Worm (Caenorhabditis elegans): ENCODE measurements around the gene Y57G7A.5.
A peak's percentile ranks its signal among the peaks of the same experiment; 100 is the strongest.

Y57G7A.5 gene

DNA sequence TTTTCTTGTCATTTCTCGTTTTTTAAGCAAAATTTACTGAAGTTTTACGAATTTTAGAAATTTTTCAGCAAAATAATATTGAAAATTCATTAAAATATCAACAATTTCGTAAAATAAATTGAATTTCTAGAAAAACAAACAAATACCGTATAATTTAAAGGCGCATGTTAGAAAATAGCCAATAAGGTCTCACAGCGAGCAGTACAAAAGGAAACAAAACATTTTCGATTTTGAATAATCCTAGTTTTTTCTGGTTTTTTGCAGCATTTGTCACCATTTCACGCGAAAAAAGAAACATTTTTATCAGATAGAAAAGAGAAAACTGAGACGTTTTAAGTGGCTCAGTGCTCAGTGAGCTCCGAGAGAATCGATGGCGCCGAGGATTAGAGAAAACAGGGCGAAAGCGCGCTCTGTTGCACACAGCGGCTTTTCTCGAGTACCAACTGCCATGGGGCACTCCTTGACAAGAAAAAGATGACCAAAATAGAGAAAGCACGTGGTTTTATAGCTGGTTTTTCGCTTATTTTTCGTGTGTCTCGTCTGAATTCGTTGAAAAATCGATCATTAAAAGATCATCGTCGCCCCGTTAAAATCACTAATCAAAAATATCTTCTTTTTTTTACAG lies 34.7 kb upstream of the Y57G7A.5 start, which contains the start of the genes alh-6 and fcho-1 (continued):
- no peak for TF ChIP-seq nhr-179 (tag; optimal IDR thresholded peaks at IDR 0.05)
- no peak for TF ChIP-seq nhr-90 (tag; optimal IDR thresholded peaks at IDR 0.05)
- no peak for TF ChIP-seq ztf-3 (GFP tag; optimal IDR thresholded peaks at IDR 0.05)
- no peak for TF ChIP-seq snpc-1.3 (tag; optimal IDR thresholded peaks at IDR 0.05; ENCODE audit: insufficient read depth)
- TF ChIP-seq madf-6 (GFP tag; IDR thresholded peaks at IDR 0.05) = peak; percentile 74
- TF ChIP-seq F55B11.4 (tag; optimal IDR thresholded peaks at IDR 0.05; ENCODE audit: borderline replicate concordance, insufficient read depth) = no peak
- no peak for TF ChIP-seq bed-2 (GFP tag; IDR thresholded peaks at IDR 0.05)
- no peak for TF ChIP-seq F37B4.10 (GFP tag; IDR thresholded peaks at IDR 0.05)
- peak; percentile 25 for TF ChIP-seq F49E8.2 (tag; optimal IDR thresholded peaks at IDR 0.05; ENCODE audit: insufficient read depth)
- no peak for TF ChIP-seq hmg-20 (GFP tag; IDR thresholded peaks at IDR 0.05)
- no peak for TF ChIP-seq gei-17 (GFP tag; optimal IDR thresholded peaks at IDR 0.05)
- no peak for TF ChIP-seq nhr-120 (GFP tag; IDR thresholded peaks at IDR 0.05)
- TF ChIP-seq lin-54 (GFP tag; optimal IDR thresholded peaks at IDR 0.05) = peak; percentile 36
- no peak for TF ChIP-seq hlh-12 (tag; optimal IDR thresholded peaks at IDR 0.05)
- TF ChIP-seq nhr-27 (tag; optimal IDR thresholded peaks at IDR 0.05) = no peak
- TF ChIP-seq chd-7 (tag; optimal IDR thresholded peaks at IDR 0.05) = no peak
- peak; percentile 46 for TF ChIP-seq D2030.7 (GFP tag; IDR thresholded peaks at IDR 0.05)
- no peak for TF ChIP-seq hrde-1 (tag; optimal IDR thresholded peaks at IDR 0.05; ENCODE audit: borderline replicate concordance)
- no peak for TF ChIP-seq tlf-1 (GFP tag; optimal IDR thresholded peaks at IDR 0.05)
- TF ChIP-seq ZK185.1 (tag; optimal IDR thresholded peaks at IDR 0.05; ENCODE audit: poor library complexity, severe bottlenecking) = no peak
- TF ChIP-seq ccch-3 (GFP tag; optimal IDR thresholded peaks at IDR 0.05) = no peak
- no peak for TF ChIP-seq attf-6 (GFP tag; IDR thresholded peaks at IDR 0.05)
- TF ChIP-seq unc-130 (GFP tag; optimal IDR thresholded peaks at IDR 0.05) = no peak
- no peak for TF ChIP-seq Y95B8A.8 (GFP tag; IDR thresholded peaks at IDR 0.05)
- no peak for TF ChIP-seq ztf-18 (tag; optimal IDR thresholded peaks at IDR 0.05)
- no peak for TF ChIP-seq nhr-80 (tag; optimal IDR thresholded peaks at IDR 0.05)
- peak; percentile 55 for TF ChIP-seq mcd-1 (GFP tag; IDR thresholded peaks at IDR 0.05)
- TF ChIP-seq ceh-27 (GFP tag; optimal IDR thresholded peaks at IDR 0.05) = peak; percentile 55
- TF ChIP-seq hmg-1.2 (GFP tag; IDR thresholded peaks at IDR 0.05) = peak; percentile 8; the same call in 1 of the 2 replicates
- TF ChIP-seq rpc-1 (optimal IDR thresholded peaks at IDR 0.05) = no peak
- TF ChIP-seq rpc-1 (tag; optimal IDR thresholded peaks at IDR 0.05) = no peak
- peak; percentile 84 for TF ChIP-seq F33H1.4 (GFP tag; IDR thresholded peaks at IDR 0.05)
- TF ChIP-seq lin-26 (GFP tag; IDR thresholded peaks at IDR 0.05) = no peak
- no peak for TF ChIP-seq cebp-1 (GFP tag; IDR thresholded peaks at IDR 0.05)
- TF ChIP-seq cebp-1 (tag; optimal IDR thresholded peaks at IDR 0.05) = peak; percentile 2
- no peak for TF ChIP-seq hsf-1 (GFP tag; IDR thresholded peaks at IDR 0.05)
- TF ChIP-seq B0261.1 (tag; optimal IDR thresholded peaks at IDR 0.05) = no peak
- TF ChIP-seq tbp1 (GFP tag; optimal IDR thresholded peaks at IDR 0.05) = no peak
- TF ChIP-seq F23B12.7 (tag; optimal IDR thresholded peaks at IDR 0.05; ENCODE audit: insufficient read depth) = no peak
- TF ChIP-seq sptf-2 (GFP tag; optimal IDR thresholded peaks at IDR 0.05) = no peak
- peak; percentile 27; the same call in 1 of the 2 replicates for TF ChIP-seq madf-8 (GFP tag; conservative IDR thresholded peaks at IDR 0.05)
- no peak for TF ChIP-seq lsy-27 (tag; optimal IDR thresholded peaks at IDR 0.05; ENCODE audit: borderline replicate concordance, insufficient read depth)

Data from whole organism, young adult.